Fruit fly (Drosophila melanogaster) whole organism, wandering third instar larva: ENCODE data around the gene CG2898.

Experiments
- Dfd ChIP-seq: fragments of >200 bp; optimal IDR thresholded peaks from 2 replicates; lab custom pipeline; 2017; ENCODE audit warnings: missing biosample characterization, missing genetic modification characterization
- Hnf4 ChIP-seq: fragments of 200-800 bp; sonication (Bioruptor generic); optimal IDR thresholded peaks from 2 replicates; lab custom pipeline; 2016; ENCODE audit warnings: missing biosample characterization, mild to moderate bottlenecking, missing genetic modification characterization
- N ChIP-seq: fragments of >200 bp; optimal IDR thresholded peaks from 2 replicates; lab custom pipeline; 2018; ENCODE audit warnings: missing biosample characterization, missing external identifiers, missing genetic modification characterization
- brk ChIP-seq: fragments of 200-800 bp; sonication (Bioruptor generic); optimal IDR thresholded peaks from 2 replicates; lab custom pipeline; 2016; ENCODE audit warnings: missing biosample characterization, mild to moderate bottlenecking, missing genetic modification characterization
- dsf ChIP-seq: sonication (Bioruptor generic); optimal IDR thresholded peaks from 2 replicates; lab custom pipeline; 2016; ENCODE audit warnings: missing biosample characterization, missing genetic modification characterization, borderline replicate concordance
- h ChIP-seq: fragments of 200-800 bp; sonication (Bioruptor generic); optimal IDR thresholded peaks from 3 replicates; lab custom pipeline; 2016; ENCODE audit warnings: missing biosample characterization, mild to moderate bottlenecking, missing genetic modification characterization
- pan ChIP-seq: fragments of >200 bp; optimal IDR thresholded peaks from 2 replicates; lab custom pipeline; 2017
- rgr ChIP-seq: fragments of 200-800 bp; sonication (Bioruptor generic); optimal IDR thresholded peaks from 3 replicates; lab custom pipeline; 2016; ENCODE audit warnings: missing biosample characterization, mild to moderate bottlenecking, missing genetic modification characterization

DNA sequence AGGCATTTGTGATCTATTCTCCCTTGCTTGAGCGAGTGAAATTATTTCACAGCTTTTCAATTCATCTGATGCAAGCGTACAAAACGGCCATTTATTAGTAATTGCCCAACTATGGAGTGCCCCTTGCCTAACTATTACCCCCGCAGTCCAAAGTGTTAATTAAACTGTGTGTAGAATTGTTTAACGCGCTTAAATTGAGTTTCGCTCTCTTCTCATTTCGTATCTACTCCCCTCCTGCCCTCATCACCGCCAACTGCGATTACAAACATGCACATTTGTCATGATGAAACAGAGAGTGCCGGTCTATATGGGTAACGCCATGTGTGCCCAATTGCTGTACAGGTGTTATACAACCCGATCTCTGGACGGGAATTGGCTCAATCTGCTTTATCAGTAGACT lies 5.4 kb upstream of the CG2898 start:
- TF ChIP-seq pan (lab: Kevin White, UChicago) (no peak), brk (GFP tag; lab: Kevin White, UChicago) (no peak), Dfd (GFP tag; lab: Kevin White, UChicago) (no peak), N (GFP tag; lab: Kevin White, UChicago) (no peak), h (no peak), dsf (GFP tag; lab: Kevin White, UChicago) (no peak), rgr (GFP tag; lab: Kevin White, UChicago) (no peak), Hnf4 (GFP tag; lab: Kevin White, UChicago) (no peak)
